Fruit fly (Drosophila melanogaster): ENCODE results near the gene CG6893.

DNA sequence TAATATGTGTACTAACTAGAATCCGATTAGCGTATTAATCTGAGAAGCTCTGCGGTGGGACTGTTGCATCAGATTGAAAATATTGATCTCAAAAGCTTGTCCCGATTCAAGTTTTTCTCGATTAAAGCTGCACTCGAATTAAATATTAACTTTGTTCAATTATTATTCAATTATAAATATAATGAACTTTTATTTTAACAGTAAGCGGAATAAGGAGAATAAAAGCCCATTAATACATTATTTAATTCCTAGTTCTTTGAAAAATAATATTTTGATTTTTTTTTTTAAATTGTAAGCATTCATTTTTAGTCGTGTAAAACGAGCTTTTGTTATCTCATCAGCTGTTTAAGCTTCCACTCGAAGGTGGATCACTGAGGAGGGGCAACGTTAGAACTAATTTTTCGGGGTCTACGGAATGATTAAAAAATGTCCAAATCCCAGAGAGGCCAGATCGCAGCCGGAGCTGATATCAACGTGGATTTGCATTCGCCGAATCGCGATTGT is 18.6 kb upstream of the CG6893 start, which contains the start of the genes GNBP2 and GNBP1:
- TF ChIP-seq CG34367 (tag; optimal IDR thresholded peaks at IDR 0.05) (peak; percentile 78), EcR (GFP tag; optimal IDR thresholded peaks at IDR 0.05) (no peak), CG13204 (GFP tag; optimal IDR thresholded peaks at IDR 0.05) (no peak), CG14655 (GFP tag; optimal IDR thresholded peaks at IDR 0.05) (no peak), rn (GFP tag; IDR thresholded peaks at IDR 0.05) (peak; percentile 86), D1 (tag; optimal IDR thresholded peaks at IDR 0.05) (no peak), CG9948 (tag; optimal IDR thresholded peaks at IDR 0.05) (peak; percentile 89), CG15710 (tag; optimal IDR thresholded peaks at IDR 0.05) (peak; percentile 86), fd96Ca (GFP tag; IDR thresholded peaks at IDR 0.05) (no peak), CG4496 (GFP tag; IDR thresholded peaks at IDR 0.05) (peak; percentile 95), CG8159 (tag; optimal IDR thresholded peaks at IDR 0.05) (peak; percentile 92), Pif1B (GFP tag; optimal IDR thresholded peaks at IDR 0.05) (peak; percentile 71), CG8301 (tag; optimal IDR thresholded peaks at IDR 0.05) (peak; percentile 88), Ets98B (GFP tag; IDR thresholded peaks at IDR 0.05) (peak; percentile 89)

Measured in whole organism, pupa.